Worm (Caenorhabditis elegans) whole organism, midembryonic: ENCODE data around the gene swsn-4.

ENCODE experiments used
- T22C8.4 ChIP-seq: fragments of 200-800 bp; sonication (Bioruptor generic); IDR thresholded peaks from 2 replicates; pipeline ENCODE4 v1.3.6; 2022; ENCODE audit warnings: missing genetic modification characterization, missing compliant biosample characterization
- cog-1 ChIP-seq: sonication (generic microtip); optimal IDR thresholded peaks from 2 replicates; lab custom pipeline; 2016; ENCODE audit warnings: missing genetic modification characterization, missing compliant biosample characterization
- flt-1 ChIP-seq: fragments of 200-800 bp; sonication (Bioruptor generic); IDR thresholded peaks from 2 replicates; pipeline ENCODE4 v1.3.6; 2022; ENCODE audit warnings: missing genetic modification characterization, missing compliant biosample characterization
- klf-2 ChIP-seq: fragments of 200-800 bp; sonication (Bioruptor generic); conservative IDR thresholded peaks from 2 replicates; pipeline ENCODE4 v1.3.6; 2022; ENCODE audit warnings: missing genetic modification reagents, missing genetic modification characterization, missing compliant biosample characterization
- med-1 ChIP-seq: sonication (generic microtip); optimal IDR thresholded peaks from 2 replicates; lab custom pipeline; 2017; ENCODE audit warnings: missing genetic modification characterization, mild to moderate bottlenecking, missing compliant biosample characterization, antibody characterized with exemption, missing genetic modification reagents; ENCODE audit not compliant: insufficient read depth
- ref-1 ChIP-seq: fragments of 200-800 bp; sonication (Bioruptor generic); conservative IDR thresholded peaks from 2 replicates; pipeline ENCODE4 v1.3.6; 2022; ENCODE audit warnings: missing genetic modification reagents, missing genetic modification characterization, missing compliant biosample characterization
- tab-1 ChIP-seq: fragments of 200-800 bp; sonication (Bioruptor generic); IDR thresholded peaks from 2 replicates; pipeline ENCODE4 v1.3.6; 2022; ENCODE audit warnings: missing genetic modification characterization, missing compliant biosample characterization
- ztf-23 ChIP-seq: fragments of 200-800 bp; sonication (Bioruptor generic); IDR thresholded peaks from 2 replicates; pipeline ENCODE4 v1.3.6; 2022; ENCODE audit warnings: missing genetic modification reagents, missing genetic modification characterization, missing compliant biosample characterization
- ztf-29 ChIP-seq: fragments of 200-800 bp; sonication (Bioruptor generic); IDR thresholded peaks from 2 replicates; pipeline ENCODE4 v1.3.6; 2022; ENCODE audit warnings: missing genetic modification reagents, missing genetic modification characterization, missing compliant biosample characterization

Gene swsn-4

ce11 chrIV:11156526-11156925, 30.7 kb downstream of the swsn-4 start:
- TF ChIP-seq cog-1 (tag; lab: Kevin White, UChicago): no peak
- no peak for TF ChIP-seq tab-1 (GFP tag; lab: Robert Waterston, UW)
- no peak for TF ChIP-seq flt-1 (GFP tag; lab: Robert Waterston, UW)
- no peak for TF ChIP-seq T22C8.4 (GFP tag; lab: Robert Waterston, UW)
- TF ChIP-seq klf-2 (GFP tag; lab: Robert Waterston, UW): no peak

DNA sequence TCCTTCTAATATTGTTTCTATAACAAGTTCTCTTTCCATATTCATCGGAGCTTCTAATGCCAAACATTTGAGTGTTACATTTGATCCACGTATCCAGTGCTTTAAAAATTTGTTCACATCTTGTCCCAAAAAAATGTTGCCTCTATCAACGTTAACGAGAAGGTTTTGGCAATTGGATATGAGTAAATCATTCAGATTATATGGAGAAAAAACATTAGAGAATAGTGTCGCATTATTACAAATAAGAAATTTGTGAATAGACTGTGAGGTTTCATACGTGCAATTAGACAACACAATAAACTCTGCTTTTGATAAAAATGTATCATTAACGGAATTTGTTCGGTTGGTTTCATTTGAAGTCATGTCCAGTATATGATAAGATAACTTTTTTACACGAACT, 34.1 kb downstream of the swsn-4 start, which contains the start of gene mboa-4:
TSS of gene mboa-4 (minus strand) at position 101 of the 400 bp plus-strand sequence.
- TF ChIP-seq cog-1 (tag; lab: Kevin White, UChicago) (no peak), med-1 (GFP tag; lab: Kevin White, UChicago) (no peak), ztf-23 (GFP tag; lab: Robert Waterston, UW) (no peak), ztf-29 (GFP tag; lab: Robert Waterston, UW) (no peak), ref-1 (GFP tag; lab: Robert Waterston, UW) (no peak), T22C8.4 (GFP tag; lab: Robert Waterston, UW) (no peak), flt-1 (GFP tag; lab: Robert Waterston, UW) (no peak), tab-1 (GFP tag; lab: Robert Waterston, UW) (no peak), klf-2 (GFP tag; lab: Robert Waterston, UW) (no peak)

ce11 chrIV:11160707-11161106, 34.9 kb downstream of the swsn-4 start, which contains the start of gene C08F8.15:
C08F8.15 (minus strand) TSS chrIV:11160807.
- no peak for TF ChIP-seq tab-1 (GFP tag; lab: Robert Waterston, UW)
- TF ChIP-seq ztf-29 (GFP tag; lab: Robert Waterston, UW): no peak
- TF ChIP-seq klf-2 (GFP tag; lab: Robert Waterston, UW): no peak
- no peak for TF ChIP-seq T22C8.4 (GFP tag; lab: Robert Waterston, UW)
- TF ChIP-seq ztf-23 (GFP tag; lab: Robert Waterston, UW): no peak
- no peak for TF ChIP-seq flt-1 (GFP tag; lab: Robert Waterston, UW)
- TF ChIP-seq med-1 (GFP tag; lab: Kevin White, UChicago): no peak
- no peak for TF ChIP-seq cog-1 (tag; lab: Kevin White, UChicago)
- no peak for TF ChIP-seq ref-1 (GFP tag; lab: Robert Waterston, UW)

DNA sequence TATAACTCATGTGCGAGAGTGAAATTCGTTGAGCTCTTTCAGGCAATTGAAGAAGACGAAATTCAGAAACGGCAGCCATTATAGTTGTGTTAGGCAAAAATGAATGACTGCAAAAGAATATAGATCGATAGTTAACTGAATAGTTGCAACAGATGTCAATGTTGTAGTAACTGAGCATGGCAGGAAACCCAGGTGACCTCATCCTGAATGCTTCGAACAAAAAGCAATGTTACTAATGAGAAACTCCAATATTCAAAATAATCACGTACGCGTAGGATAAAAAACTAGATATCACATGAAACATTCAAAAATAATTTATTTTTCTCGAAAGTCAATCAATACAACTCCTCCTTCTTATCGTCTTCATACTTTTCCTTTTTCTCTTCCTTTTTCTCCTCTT, 36.6 kb downstream of the swsn-4 start, which contains the start of gene fbxb-9:
TSS of gene fbxb-9 (minus strand) at position 101 of the 400 bp plus-strand sequence.
- TF ChIP-seq ztf-29 (GFP tag; lab: Robert Waterston, UW) (no peak), cog-1 (tag; lab: Kevin White, UChicago) (no peak), T22C8.4 (GFP tag; lab: Robert Waterston, UW) (no peak), klf-2 (GFP tag; lab: Robert Waterston, UW) (no peak), ztf-23 (GFP tag; lab: Robert Waterston, UW) (no peak), med-1 (GFP tag; lab: Kevin White, UChicago) (no peak), flt-1 (GFP tag; lab: Robert Waterston, UW) (no peak), ref-1 (GFP tag; lab: Robert Waterston, UW) (no peak), tab-1 (GFP tag; lab: Robert Waterston, UW) (no peak)

DNA sequence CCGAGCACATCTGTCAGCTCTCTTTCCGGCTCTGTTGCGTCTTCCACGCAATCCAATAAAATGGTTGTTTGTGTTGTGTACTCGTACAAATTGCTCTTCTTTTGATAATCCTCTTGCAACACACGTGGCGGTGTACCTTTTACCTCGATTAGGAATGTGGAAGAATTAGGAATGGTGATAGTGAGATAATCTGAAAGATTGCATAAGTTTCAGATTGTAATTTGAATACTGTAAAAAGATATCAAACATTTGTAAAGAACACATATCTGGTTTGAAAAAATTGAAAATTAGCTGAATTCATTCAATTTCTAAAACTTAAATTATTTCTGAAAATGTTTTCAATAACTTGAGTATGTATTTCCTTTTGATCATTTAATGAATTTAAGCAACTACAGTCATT, 39.0 kb downstream of the swsn-4 start, which contains the start of gene C08F8.6:
TSS of gene C08F8.6 (minus strand) at position 101 of the 400 bp plus-strand sequence.
- TF ChIP-seq ref-1 (GFP tag; lab: Robert Waterston, UW) (no peak), tab-1 (GFP tag; lab: Robert Waterston, UW) (no peak), klf-2 (GFP tag; lab: Robert Waterston, UW) (no peak), ztf-23 (GFP tag; lab: Robert Waterston, UW) (no peak), ztf-29 (GFP tag; lab: Robert Waterston, UW) (no peak), flt-1 (GFP tag; lab: Robert Waterston, UW) (no peak), cog-1 (tag; lab: Kevin White, UChicago) (no peak), med-1 (GFP tag; lab: Kevin White, UChicago) (no peak), T22C8.4 (GFP tag; lab: Robert Waterston, UW) (no peak)

- no peak for TF ChIP-seq klf-2 (GFP tag; lab: Robert Waterston, UW)
- no peak for TF ChIP-seq ztf-23 (GFP tag; lab: Robert Waterston, UW)
- no peak for TF ChIP-seq ztf-29 (GFP tag; lab: Robert Waterston, UW)
- TF ChIP-seq tab-1 (GFP tag; lab: Robert Waterston, UW): no peak
- TF ChIP-seq med-1 (GFP tag; lab: Kevin White, UChicago): no peak
- no peak for TF ChIP-seq cog-1 (tag; lab: Kevin White, UChicago)
- no peak for TF ChIP-seq T22C8.4 (GFP tag; lab: Robert Waterston, UW)
- no peak for TF ChIP-seq ref-1 (GFP tag; lab: Robert Waterston, UW)
- no peak for TF ChIP-seq flt-1 (GFP tag; lab: Robert Waterston, UW)
Observed at ce11 chrIV:11169652-11170051, 43.8 kb downstream of the swsn-4 start, which contains the start of gene nhr-67. nhr-67 (plus strand) TSS chrIV:11169748.

DNA sequence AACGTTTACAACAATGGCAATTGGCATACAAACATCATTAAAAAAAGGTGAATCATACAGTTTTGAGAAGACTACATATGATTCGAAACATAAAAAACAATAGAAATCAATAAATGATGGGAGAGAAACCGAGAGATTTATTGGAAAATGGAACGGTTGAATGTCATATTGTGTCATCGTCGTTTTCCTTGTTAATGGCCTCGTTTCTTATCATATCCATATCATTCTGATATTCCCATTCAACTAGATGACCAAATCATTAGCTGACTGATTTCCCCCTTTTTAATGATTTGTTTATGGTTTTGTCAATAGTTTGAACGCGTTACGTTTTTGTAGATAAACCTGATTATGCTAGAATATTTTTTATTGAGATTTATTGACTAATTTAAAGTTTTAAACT, 48.9 kb downstream of the swsn-4 start:
- TF ChIP-seq klf-2 (GFP tag; lab: Robert Waterston, UW) (no peak), tab-1 (GFP tag; lab: Robert Waterston, UW) (no peak), ztf-23 (GFP tag; lab: Robert Waterston, UW) (no peak), ztf-29 (GFP tag; lab: Robert Waterston, UW) (no peak), med-1 (GFP tag; lab: Kevin White, UChicago) (no peak), cog-1 (tag; lab: Kevin White, UChicago) (no peak)

ce11 chrIV:11176967-11177366, 51.1 kb downstream of the swsn-4 start, which contains the start of gene rap-3:
rap-3 (plus strand) TSS chrIV:11177267.
- TF ChIP-seq ztf-29 (GFP tag; lab: Robert Waterston, UW): no peak
- no peak for TF ChIP-seq flt-1 (GFP tag; lab: Robert Waterston, UW)
- no peak for TF ChIP-seq T22C8.4 (GFP tag; lab: Robert Waterston, UW)
- TF ChIP-seq cog-1 (tag; lab: Kevin White, UChicago): no peak
- TF ChIP-seq tab-1 (GFP tag; lab: Robert Waterston, UW): no peak
- no peak for TF ChIP-seq ref-1 (GFP tag; lab: Robert Waterston, UW)
- TF ChIP-seq klf-2 (GFP tag; lab: Robert Waterston, UW): no peak
- TF ChIP-seq med-1 (GFP tag; lab: Kevin White, UChicago): no peak
- no peak for TF ChIP-seq ztf-23 (GFP tag; lab: Robert Waterston, UW)
